Fruit fly (Drosophila melanogaster): ENCODE measurements around the gene CG32240.

The CG32240 gene

dm6 chr3L:4411025-4411873 lies 29.8 kb upstream of the CG32240 start:
- no peak for TF ChIP-seq insv (optimal IDR thresholded peaks at IDR 0.05)
- TF ChIP-seq psq (optimal IDR thresholded peaks at IDR 0.05): no peak
- no peak for TF ChIP-seq h (optimal IDR thresholded peaks at IDR 0.05)
- TF ChIP-seq ttk (optimal IDR thresholded peaks at IDR 0.05): no peak
- no peak for TF ChIP-seq Myc (optimal IDR thresholded peaks at IDR 0.05)
- TF ChIP-seq Sin3A (optimal IDR thresholded peaks at IDR 0.05): no peak

- TF ChIP-seq ttk (optimal IDR thresholded peaks at IDR 0.05): no peak
- TF ChIP-seq insv (optimal IDR thresholded peaks at IDR 0.05): no peak
- TF ChIP-seq Sin3A (optimal IDR thresholded peaks at IDR 0.05): no peak
- TF ChIP-seq Myc (optimal IDR thresholded peaks at IDR 0.05): no peak
- no peak for TF ChIP-seq psq (optimal IDR thresholded peaks at IDR 0.05)
- no peak for TF ChIP-seq h (optimal IDR thresholded peaks at IDR 0.05)
Observed at dm6 chr3L:4409898-4410629, 28.6 kb upstream of the CG32240 start.

dm6 chr3L:4409134-4409897 lies 27.9 kb upstream of the CG32240 start:
- TF ChIP-seq psq (optimal IDR thresholded peaks at IDR 0.05) (no peak), Myc (optimal IDR thresholded peaks at IDR 0.05) (no peak), h (optimal IDR thresholded peaks at IDR 0.05) (no peak), ttk (optimal IDR thresholded peaks at IDR 0.05) (no peak), insv (optimal IDR thresholded peaks at IDR 0.05) (no peak), Sin3A (optimal IDR thresholded peaks at IDR 0.05) (no peak)

dm6 chr3L:4408313-4409133 lies 27.1 kb upstream of the CG32240 start:
- no peak for TF ChIP-seq psq (optimal IDR thresholded peaks at IDR 0.05)
- TF ChIP-seq Myc (optimal IDR thresholded peaks at IDR 0.05): no peak
- no peak for TF ChIP-seq ttk (optimal IDR thresholded peaks at IDR 0.05)
- TF ChIP-seq h (optimal IDR thresholded peaks at IDR 0.05): no peak
- no peak for TF ChIP-seq Sin3A (optimal IDR thresholded peaks at IDR 0.05)
- no peak for TF ChIP-seq insv (optimal IDR thresholded peaks at IDR 0.05)

dm6 chr3L:4407743-4408142 lies 26.3 kb upstream of the CG32240 start:
- TF ChIP-seq psq (optimal IDR thresholded peaks at IDR 0.05) (no peak), Sin3A (optimal IDR thresholded peaks at IDR 0.05) (no peak), insv (optimal IDR thresholded peaks at IDR 0.05) (no peak), h (optimal IDR thresholded peaks at IDR 0.05) (no peak), Myc (optimal IDR thresholded peaks at IDR 0.05) (no peak), ttk (optimal IDR thresholded peaks at IDR 0.05) (no peak)

- TF ChIP-seq Sin3A (optimal IDR thresholded peaks at IDR 0.05) (no peak), h (optimal IDR thresholded peaks at IDR 0.05) (no peak), ttk (optimal IDR thresholded peaks at IDR 0.05) (no peak), psq (optimal IDR thresholded peaks at IDR 0.05) (no peak), Myc (optimal IDR thresholded peaks at IDR 0.05) (no peak)
Observed at dm6 chr3L:4406653-4407257, 25.3 kb upstream of the CG32240 start, which contains the start of gene TP53INP. Gene TP53INP, plus strand, starts transcription at chr3L:4406943.

- no peak for TF ChIP-seq Sin3A (optimal IDR thresholded peaks at IDR 0.05)
- no peak for TF ChIP-seq Myc (optimal IDR thresholded peaks at IDR 0.05)
- TF ChIP-seq psq (optimal IDR thresholded peaks at IDR 0.05): no peak
- TF ChIP-seq ttk (optimal IDR thresholded peaks at IDR 0.05): no peak
Observed at dm6 chr3L:4405922-4406321, 24.5 kb upstream of the CG32240 start, which contains the start of gene CG15019. Gene CG15019, minus strand, starts transcription at chr3L:4406059.

dm6 chr3L:4403180-4403769 lies 21.8 kb upstream of the CG32240 start, which contains the start of gene Syx17:
Gene Syx17, plus strand, starts transcription at chr3L:4403487.
- TF ChIP-seq Sin3A (optimal IDR thresholded peaks at IDR 0.05) (no peak), psq (optimal IDR thresholded peaks at IDR 0.05) (no peak), ttk (optimal IDR thresholded peaks at IDR 0.05) (no peak), insv (optimal IDR thresholded peaks at IDR 0.05) (no peak), h (optimal IDR thresholded peaks at IDR 0.05) (no peak), Myc (optimal IDR thresholded peaks at IDR 0.05) (no peak)

- TF ChIP-seq h (optimal IDR thresholded peaks at IDR 0.05) (no peak), ttk (optimal IDR thresholded peaks at IDR 0.05) (no peak), Sin3A (optimal IDR thresholded peaks at IDR 0.05) (no peak), insv (optimal IDR thresholded peaks at IDR 0.05) (no peak), psq (optimal IDR thresholded peaks at IDR 0.05) (no peak), Myc (optimal IDR thresholded peaks at IDR 0.05) (no peak)
Observed at dm6 chr3L:4401241-4401640, 19.8 kb upstream of the CG32240 start.

dm6 chr3L:4399905-4400304 lies 18.5 kb upstream of the CG32240 start:
- TF ChIP-seq Myc (optimal IDR thresholded peaks at IDR 0.05) (no peak), ttk (optimal IDR thresholded peaks at IDR 0.05) (no peak), psq (optimal IDR thresholded peaks at IDR 0.05) (no peak), Sin3A (optimal IDR thresholded peaks at IDR 0.05) (no peak), insv (optimal IDR thresholded peaks at IDR 0.05) (no peak), h (optimal IDR thresholded peaks at IDR 0.05) (no peak)

Measured in Kc167 (cell line).